Worm (Caenorhabditis elegans) whole organism, late embryonic: Measurements from ENCODE around the gene F01E11.20.

ENCODE experiments used
- K09A11.1 ChIP-seq: sonication (generic microtip); optimal IDR thresholded peaks from 2 replicates; lab custom pipeline; 2017; ENCODE audit warnings: antibody characterized with exemption, mild to moderate bottlenecking, missing genetic modification characterization, missing compliant biosample characterization; ENCODE audit not compliant: insufficient read depth
- T23F11.4 ChIP-seq: fragments of 200-800 bp; sonication (Bioruptor generic); optimal IDR thresholded peaks from 2 replicates; lab custom pipeline; 2018; ENCODE audit warnings: mild to moderate bottlenecking, missing genetic modification characterization, missing compliant biosample characterization
- ceh-34 ChIP-seq: sonication (generic microtip); optimal IDR thresholded peaks from 2 replicates; lab custom pipeline; 2016; ENCODE audit warnings: mild to moderate bottlenecking, missing genetic modification characterization, missing compliant biosample characterization
- ceh-45 ChIP-seq: fragments of 200-800 bp; sonication (Bioruptor generic); IDR thresholded peaks from 2 replicates; pipeline ENCODE4 v1.3.6; 2022; ENCODE audit warnings: missing genetic modification reagents, missing genetic modification characterization, missing compliant biosample characterization
- eyg-1 ChIP-seq: sonication (generic microtip); optimal IDR thresholded peaks from 2 replicates; lab custom pipeline; 2016; ENCODE audit warnings: missing genotype, missing genetic modification characterization, missing compliant biosample characterization
- lin-11 ChIP-seq: fragments of 200-800 bp; sonication (Bioruptor generic); optimal IDR thresholded peaks from 2 replicates; lab custom pipeline; 2018; ENCODE audit warnings: mild to moderate bottlenecking, missing genetic modification characterization, missing compliant biosample characterization
- nhr-232 ChIP-seq: sonication (generic microtip); optimal IDR thresholded peaks from 2 replicates; lab custom pipeline; 2016; ENCODE audit warnings: missing genetic modification characterization, missing compliant biosample characterization
- pax-1 ChIP-seq: fragments of 150-350 bp; optimal IDR thresholded peaks from 2 replicates; lab custom pipeline; 2014; ENCODE audit warnings: missing biosample characterization, missing genetic modification characterization
- pha-2 ChIP-seq: sonication (generic microtip); optimal IDR thresholded peaks from 2 replicates; lab custom pipeline; 2017; ENCODE audit warnings: mild to moderate bottlenecking, missing genetic modification characterization, missing compliant biosample characterization
- unc-55 ChIP-seq: sonication (generic microtip); optimal IDR thresholded peaks from 2 replicates; lab custom pipeline; 2017; ENCODE audit warnings: missing biosample characterization, missing genetic modification reagents, missing genetic modification characterization
- unc-86 ChIP-seq: sonication (generic microtip); optimal IDR thresholded peaks from 2 replicates; lab custom pipeline; 2016; ENCODE audit warnings: missing genetic modification characterization, missing compliant biosample characterization
- ztf-16 ChIP-seq: sonication (generic microtip); optimal IDR thresholded peaks from 2 replicates; lab custom pipeline; 2017; ENCODE audit warnings: missing genetic modification characterization, missing compliant biosample characterization

ce11 chrX:7040760-7041159, 44.4 kb upstream of the F01E11.20 start:
- no peak for TF ChIP-seq K09A11.1 (tag; lab: Kevin White, UChicago)
- no peak for TF ChIP-seq T23F11.4 (GFP tag; lab: Kevin White, UChicago)
- no peak for TF ChIP-seq pha-2 (tag; lab: Kevin White, UChicago)
- TF ChIP-seq pax-1 (tag; lab: Kevin White, UChicago): no peak
- no peak for TF ChIP-seq ceh-45 (GFP tag; lab: Robert Waterston, UW)
- TF ChIP-seq ztf-16 (tag; lab: Kevin White, UChicago): no peak
- TF ChIP-seq unc-86 (tag; lab: Kevin White, UChicago): no peak
- TF ChIP-seq ceh-34 (tag; lab: Kevin White, UChicago): no peak
- no peak for TF ChIP-seq lin-11 (tag; lab: Kevin White, UChicago)
- no peak for TF ChIP-seq unc-55 (GFP tag; lab: Kevin White, UChicago)
- TF ChIP-seq eyg-1 (tag; lab: Kevin White, UChicago): no peak
- no peak for TF ChIP-seq nhr-232
